Fruit fly (Drosophila melanogaster): Measurements from ENCODE around the gene CG10462.

Gene CG10462

DNA sequence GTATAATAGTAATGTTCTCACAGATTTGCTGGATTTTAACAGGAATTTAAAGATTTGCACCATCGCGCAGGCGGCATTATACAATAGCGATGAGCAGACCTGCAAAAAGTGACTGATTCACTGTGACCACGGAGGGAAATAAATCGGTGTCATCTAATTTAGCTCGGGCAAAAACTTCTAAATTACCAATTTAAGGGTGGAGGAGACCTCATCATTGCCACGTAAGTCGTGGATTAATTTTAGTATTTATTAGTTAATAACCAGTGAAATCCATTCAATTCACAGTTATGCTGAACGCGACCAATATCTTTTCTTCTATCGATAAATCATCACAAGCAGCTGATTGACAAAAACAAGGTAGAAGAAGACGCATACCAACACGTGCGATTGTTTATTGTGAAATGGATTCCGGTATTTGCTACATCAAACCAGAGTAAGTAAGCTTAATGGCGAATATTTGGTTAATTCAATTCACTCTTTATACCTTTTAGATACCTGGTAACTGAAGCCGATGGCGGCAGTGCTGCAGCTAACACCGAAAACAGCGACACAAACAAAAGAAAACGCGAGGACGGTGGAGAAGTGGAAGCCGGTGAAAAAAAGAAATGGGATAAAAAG is 22.8 kb upstream of the CG10462 start, which contains the start of the genes CG10628 and Dus3 (continued):
- TF ChIP-seq CG7271 (tag; optimal IDR thresholded peaks at IDR 0.05) = peak; percentile 56
- peak; percentile 91 for TF ChIP-seq stc (GFP tag; IDR thresholded peaks at IDR 0.05)
- peak; percentile 93 for TF ChIP-seq dysf (GFP tag; IDR thresholded peaks at IDR 0.05)
- peak; percentile 88 for TF ChIP-seq B-H1 (GFP tag; IDR thresholded peaks at IDR 0.05)
- TF ChIP-seq CG11696 (GFP tag; IDR thresholded peaks at IDR 0.05) = peak; percentile 80
- peak; percentile 92 for TF ChIP-seq CG7786 (GFP tag; optimal IDR thresholded peaks at IDR 0.05)
- TF ChIP-seq CG13287 (GFP tag; IDR thresholded peaks at IDR 0.05; ENCODE audit: partially characterized antibody) = peak; percentile 77
- peak; percentile 37 for TF ChIP-seq ftz-f1 (GFP tag; optimal IDR thresholded peaks at IDR 0.05)
- peak; percentile 86 for TF ChIP-seq HmgD (GFP tag; optimal IDR thresholded peaks at IDR 0.05)
- peak; percentile 84 for TF ChIP-seq CG1647 (GFP tag; optimal IDR thresholded peaks at IDR 0.05)
- peak; percentile 72; the same call in 2 of the 3 replicates for TF ChIP-seq CG11560 (tag; IDR thresholded peaks at IDR 0.05)
- peak; percentile 72 for TF ChIP-seq CG10274 (GFP tag; optimal IDR thresholded peaks at IDR 0.05)
- TF ChIP-seq CG15011 (GFP tag; optimal IDR thresholded peaks at IDR 0.05) = peak; percentile 80
- peak; percentile 65 for TF ChIP-seq Lhr (GFP tag; optimal IDR thresholded peaks at IDR 0.05)
- TF ChIP-seq Side (GFP tag; optimal IDR thresholded peaks at IDR 0.05) = peak; percentile 92
- TF ChIP-seq CG2712 (tag; optimal IDR thresholded peaks at IDR 0.05) = peak; percentile 93
- TF ChIP-seq Adf1 (GFP tag; IDR thresholded peaks at IDR 0.05) = peak; percentile 60
- peak; percentile 95 for TF ChIP-seq Hsf (GFP tag; optimal IDR thresholded peaks at IDR 0.05)
- TF ChIP-seq CG2889 (GFP tag; IDR thresholded peaks at IDR 0.05) = peak; percentile 80
- TF ChIP-seq tup (GFP tag; optimal IDR thresholded peaks at IDR 0.05) = peak; percentile 51
- TF ChIP-seq cato (GFP tag; optimal IDR thresholded peaks at IDR 0.05; ENCODE audit: borderline replicate concordance) = peak; percentile 80
- TF ChIP-seq danr (GFP tag; IDR thresholded peaks at IDR 0.05) = peak; percentile 83
- TF ChIP-seq repo (GFP tag; optimal IDR thresholded peaks at IDR 0.05) = peak; percentile 83
- no peak for TF ChIP-seq Sox100B (GFP tag; optimal IDR thresholded peaks at IDR 0.05)
- no peak for TF ChIP-seq CG15073 (GFP tag; optimal IDR thresholded peaks at IDR 0.05)
- TF ChIP-seq Ravus (GFP tag; IDR thresholded peaks at IDR 0.05) = peak; percentile 59
- TF ChIP-seq bbx (GFP tag; IDR thresholded peaks at IDR 0.05; ENCODE audit: partially characterized antibody) = peak; percentile 26; the same call in 1 of the 2 replicates
- peak; percentile 95 for TF ChIP-seq Rfx (GFP tag; IDR thresholded peaks at IDR 0.05)
- peak; percentile 97 for TF ChIP-seq row (GFP tag; IDR thresholded peaks at IDR 0.05)
- TF ChIP-seq Dip2 (GFP tag; IDR thresholded peaks at IDR 0.05) = peak; percentile 20; the same call in 1 of the 2 replicates
- TF ChIP-seq al (GFP tag; IDR thresholded peaks at IDR 0.05) = peak; percentile 93
- peak; percentile 94 for TF ChIP-seq jumu (GFP tag; optimal IDR thresholded peaks at IDR 0.05)
- TF ChIP-seq Lim3 (GFP tag; IDR thresholded peaks at IDR 0.05) = peak; percentile 75
- peak; percentile 89 for TF ChIP-seq CG16863 (GFP tag; optimal IDR thresholded peaks at IDR 0.05)
- TF ChIP-seq nerfin-1 (tag; optimal IDR thresholded peaks at IDR 0.05) = peak; percentile 96
- TF ChIP-seq Bdp1 (GFP tag; optimal IDR thresholded peaks at IDR 0.05) = peak; percentile 84
- TF ChIP-seq shn (GFP tag; optimal IDR thresholded peaks at IDR 0.05) = peak; percentile 90
- peak; percentile 80 for TF ChIP-seq CG18011 (GFP tag; optimal IDR thresholded peaks at IDR 0.05)
- TF ChIP-seq Xbp1 (GFP tag; optimal IDR thresholded peaks at IDR 0.05) = peak; percentile 95
- TF ChIP-seq CG9932 (GFP tag; IDR thresholded peaks at IDR 0.05) = peak; percentile 95
- TF ChIP-seq br (optimal IDR thresholded peaks at IDR 0.05) = no peak
- peak; percentile 64 for TF ChIP-seq run (tag; optimal IDR thresholded peaks at IDR 0.05)
- peak; percentile 81 for TF ChIP-seq Poxn (GFP tag; IDR thresholded peaks at IDR 0.05)
- TF ChIP-seq CG11247 (GFP tag; IDR thresholded peaks at IDR 0.05) = peak; percentile 89
- TF ChIP-seq hb (GFP tag; IDR thresholded peaks at IDR 0.05; ENCODE audit: partially characterized antibody) = no peak
- TF ChIP-seq tin (GFP tag; optimal IDR thresholded peaks at IDR 0.05) = peak; percentile 90
- TF ChIP-seq TFAM (GFP tag; optimal IDR thresholded peaks at IDR 0.05) = no peak
- peak; percentile 95 for TF ChIP-seq Dbx (GFP tag; IDR thresholded peaks at IDR 0.05)
- peak; percentile 81 for TF ChIP-seq dmrt11E (tag; optimal IDR thresholded peaks at IDR 0.05)
- TF ChIP-seq bigmax (GFP tag; optimal IDR thresholded peaks at IDR 0.05) = peak; percentile 34
- peak; percentile 90 for TF ChIP-seq CG12155 (GFP tag; optimal IDR thresholded peaks at IDR 0.05)
